Worm (Caenorhabditis elegans) whole organism, mixed stage, embryonic: Measurements from ENCODE around the gene K09C4.10.
A peak's percentile ranks its signal among the peaks of the same experiment; 100 is the strongest.

ENCODE experiments used
- blmp-1 ChIP-seq: fragments of 150-350 bp; optimal IDR thresholded peaks from 2 replicates; lab custom pipeline; 2014; ENCODE audit warnings: missing biosample characterization, missing genetic modification characterization
- ces-1 ChIP-seq: fragments of 150-350 bp; optimal IDR thresholded peaks from 2 replicates; lab custom pipeline; 2014; ENCODE audit warnings: missing biosample characterization, missing genetic modification reagents, missing genetic modification characterization
- lsy-2 ChIP-seq: fragments of 150-350 bp; optimal IDR thresholded peaks from 2 replicates; lab custom pipeline; 2014; ENCODE audit warnings: missing biosample characterization, missing genetic modification characterization
- nhr-237 ChIP-seq: fragments of 150-350 bp; optimal IDR thresholded peaks from 2 replicates; lab custom pipeline; 2014; ENCODE audit warnings: missing biosample characterization, missing genetic modification characterization
- snpc-4 ChIP-seq: fragments of 150-350 bp; optimal IDR thresholded peaks from 2 replicates; lab custom pipeline; 2014; ENCODE audit warnings: missing biosample characterization, missing genetic modification characterization
- sptf-1 ChIP-seq: sonication (generic microtip); optimal IDR thresholded peaks from 2 replicates; lab custom pipeline; 2017; ENCODE audit warnings: mild to moderate bottlenecking, missing genetic modification characterization, moderate library complexity, missing compliant biosample characterization
- unc-39 ChIP-seq: fragments of 150-350 bp; optimal IDR thresholded peaks from 2 replicates; lab custom pipeline; 2014; ENCODE audit warnings: missing biosample characterization, missing genetic modification characterization
- zip-8 ChIP-seq: fragments of 150-350 bp; optimal IDR thresholded peaks from 2 replicates; lab custom pipeline; 2014; ENCODE audit warnings: missing biosample characterization, missing genetic modification characterization
- ztf-11 ChIP-seq: fragments of 150-350 bp; optimal IDR thresholded peaks from 2 replicates; lab custom pipeline; 2014; ENCODE audit warnings: missing biosample characterization, missing genetic modification characterization

ce11 chrX:3315891-3316657 lies 36.0 kb upstream of the K09C4.10 start:
- TF ChIP-seq zip-8 (tag; lab: Kevin White, UChicago) (peak; percentile 85), ztf-11 (tag; lab: Kevin White, UChicago) (no peak), lsy-2 (tag; lab: Kevin White, UChicago) (no peak), ces-1 (GFP tag; lab: Kevin White, UChicago) (peak; percentile 44), snpc-4 (tag; lab: Kevin White, UChicago) (no peak), blmp-1 (tag; lab: Kevin White, UChicago) (no peak), sptf-1 (no peak), unc-39 (tag; lab: Kevin White, UChicago) (no peak), nhr-237 (tag; lab: Kevin White, UChicago) (no peak)
